Fruit fly (Drosophila melanogaster) whole organism, embryonic: ENCODE data around the gene CG31178.

ENCODE experiments used
- Abd-B ChIP-seq: fragments of 200-800 bp; sonication (Bioruptor generic); optimal IDR thresholded peaks from 2 replicates; lab custom pipeline; 2018; ENCODE audit warnings: missing biosample characterization, mild to moderate bottlenecking, missing genetic modification characterization, moderate library complexity
- Atf-2 ChIP-seq: fragments of 200-800 bp; sonication (Bioruptor generic); optimal IDR thresholded peaks from 2 replicates; lab custom pipeline; 2016; ENCODE audit warnings: missing biosample characterization, missing genetic modification characterization
- CG12391 ChIP-seq: fragments of 200-800 bp; sonication (Bioruptor generic); optimal IDR thresholded peaks from 3 replicates; lab custom pipeline; 2018; ENCODE audit warnings: missing biosample characterization, mild to moderate bottlenecking, missing genetic modification characterization, moderate library complexity
- CG12659 ChIP-seq: fragments of 200-800 bp; sonication (Bioruptor generic); optimal IDR thresholded peaks from 3 replicates; lab custom pipeline; 2017; ENCODE audit warnings: mild to moderate bottlenecking, missing biosample characterization, missing genetic modification reagents, missing genetic modification characterization
- CG15073 ChIP-seq: fragments of 200-800 bp; sonication (Bioruptor generic); optimal IDR thresholded peaks from 2 replicates; lab custom pipeline; 2016; ENCODE audit warnings: missing biosample characterization, missing genetic modification characterization
- CG1792 ChIP-seq: fragments of 200-800 bp; sonication (Bioruptor generic); optimal IDR thresholded peaks from 2 replicates; lab custom pipeline; 2016; ENCODE audit warnings: missing biosample characterization, missing genetic modification characterization
- CG2202 ChIP-seq: fragments of 200-800 bp; sonication (Bioruptor generic); optimal IDR thresholded peaks from 2 replicates; lab custom pipeline; 2018; ENCODE audit warnings: missing biosample characterization, mild to moderate bottlenecking, missing genetic modification characterization
- CG32532 ChIP-seq: fragments of 200-800 bp; sonication (Bioruptor generic); IDR thresholded peaks from 2 replicates; pipeline ENCODE4 v1.3.6; 2022; ENCODE audit warnings: missing biosample characterization, missing genetic modification characterization
- CG3281 ChIP-seq: fragments of 200-800 bp; sonication (Bioruptor generic); optimal IDR thresholded peaks from 3 replicates; lab custom pipeline; 2017; ENCODE audit warnings: missing biosample characterization, mild to moderate bottlenecking, missing genetic modification characterization
- CG3995 ChIP-seq: fragments of 200-800 bp; sonication (Bioruptor generic); optimal IDR thresholded peaks from 3 replicates; lab custom pipeline; 2016; ENCODE audit warnings: missing biosample characterization, missing genetic modification characterization
- CG4404 ChIP-seq: fragments of 200-800 bp; sonication (Bioruptor generic); IDR thresholded peaks from 2 replicates; pipeline ENCODE4 v1.3.6; 2022; ENCODE audit warnings: missing biosample characterization, missing genetic modification characterization
- CG7556 ChIP-seq: fragments of 200-800 bp; sonication (Bioruptor generic); optimal IDR thresholded peaks from 2 replicates; lab custom pipeline; 2017; ENCODE audit warnings: missing biosample characterization, mild to moderate bottlenecking, missing genetic modification characterization
- CG8290 ChIP-seq, 3 experiments: fragments of 200-800 bp; sonication (Bioruptor generic); optimal IDR thresholded peaks; 2 replicates each; lab custom pipeline; 2016 to 2019; ENCODE audit warnings: missing biosample characterization in 3 of 3, missing genetic modification characterization in 3 of 3, mild to moderate bottlenecking in 2 of 3, moderate library complexity in 1 of 3
- CG9215 ChIP-seq: fragments of 200-800 bp; sonication (Bioruptor generic); IDR thresholded peaks from 2 replicates; pipeline ENCODE4 v1.3.6; 2022; ENCODE audit warnings: missing biosample characterization, missing genetic modification characterization
- CG9609 ChIP-seq: fragments of 200-800 bp; sonication (Bioruptor generic); optimal IDR thresholded peaks from 3 replicates; lab custom pipeline; 2016; ENCODE audit warnings: missing biosample characterization, missing genetic modification characterization
- CG9876 ChIP-seq: fragments of 200-800 bp; sonication (Bioruptor generic); optimal IDR thresholded peaks from 2 replicates; lab custom pipeline; 2016; ENCODE audit warnings: missing biosample characterization, missing genetic modification characterization
- CrebB ChIP-seq: fragments of 200-800 bp; sonication (Bioruptor generic); optimal IDR thresholded peaks from 3 replicates; lab custom pipeline; 2018; ENCODE audit warnings: missing biosample characterization, mild to moderate bottlenecking, missing genetic modification characterization
- D19B ChIP-seq: fragments of 200-800 bp; sonication (Bioruptor generic); optimal IDR thresholded peaks from 2 replicates; lab custom pipeline; 2017; ENCODE audit warnings: missing biosample characterization, mild to moderate bottlenecking, missing genetic modification characterization
- Dek ChIP-seq: fragments of 200-800 bp; sonication (Bioruptor generic); optimal IDR thresholded peaks from 3 replicates; lab custom pipeline; 2019; ENCODE audit warnings: missing biosample characterization, mild to moderate bottlenecking, missing genetic modification characterization, moderate library complexity
- GATAe ChIP-seq: fragments of 200-800 bp; sonication (Bioruptor generic); conservative IDR thresholded peaks from 2 replicates; pipeline ENCODE4 v1.3.6; 2022; ENCODE audit warnings: missing biosample characterization, missing genetic modification characterization
- Gsc ChIP-seq: fragments of 200-800 bp; sonication (Bioruptor generic); IDR thresholded peaks from 2 replicates; pipeline ENCODE4 v1.3.6; 2022; ENCODE audit warnings: missing biosample characterization, missing genetic modification characterization
- HmgZ ChIP-seq: fragments of 200-800 bp; sonication (Bioruptor generic); optimal IDR thresholded peaks from 2 replicates; lab custom pipeline; 2018; ENCODE audit warnings: missing biosample characterization, mild to moderate bottlenecking, missing genetic modification characterization
- Hr39 ChIP-seq: fragments of >200 bp; optimal IDR thresholded peaks from 2 replicates; lab custom pipeline; 2017
- Max ChIP-seq: fragments of 200-800 bp; sonication (Bioruptor generic); optimal IDR thresholded peaks from 2 replicates; lab custom pipeline; 2016; ENCODE audit warnings: missing biosample characterization, mild to moderate bottlenecking, missing genetic modification characterization
- NC2α ChIP-seq: fragments of 200-800 bp; sonication (Bioruptor generic); optimal IDR thresholded peaks from 2 replicates; lab custom pipeline; 2016; ENCODE audit warnings: missing biosample characterization, missing genetic modification characterization
- Opbp ChIP-seq: fragments of 200-800 bp; sonication (Bioruptor generic); IDR thresholded peaks from 3 replicates; pipeline ENCODE4 v1.3.6; 2022; ENCODE audit warnings: missing biosample characterization, missing genetic modification characterization; ENCODE audit not compliant: partially characterized antibody
- Rx ChIP-seq: fragments of 200-800 bp; sonication (Bioruptor generic); IDR thresholded peaks from 2 replicates; pipeline ENCODE4 v1.3.6; 2022; ENCODE audit warnings: missing biosample characterization, missing genetic modification characterization
- Sin3A ChIP-seq: fragments of >200 bp; optimal IDR thresholded peaks from 2 replicates; lab custom pipeline; 2018
- Sox102F ChIP-seq: fragments of 200-800 bp; sonication (Bioruptor generic); optimal IDR thresholded peaks from 2 replicates; lab custom pipeline; 2018; ENCODE audit warnings: missing biosample characterization, mild to moderate bottlenecking, missing genetic modification characterization, moderate library complexity
- Trl ChIP-seq, 3 experiments: fragments of >200 bp in 2 of 3; fragments of 200-800 bp in 1 of 3; sonication (Bioruptor generic) in 1 of 3; optimal IDR thresholded peaks; 2 replicates in 1 of 3; 3 replicates in 2 of 3; lab custom pipeline; 2016 to 2017; ENCODE audit warnings: missing biosample characterization in 1 of 3, missing genetic modification characterization in 1 of 3
- ab ChIP-seq: fragments of 200-800 bp; sonication (Bioruptor generic); optimal IDR thresholded peaks from 2 replicates; lab custom pipeline; 2016; ENCODE audit warnings: missing biosample characterization, missing genetic modification characterization
- bigmax ChIP-seq: fragments of 200-800 bp; sonication (Bioruptor generic); optimal IDR thresholded peaks from 2 replicates; lab custom pipeline; 2018; ENCODE audit warnings: missing biosample characterization, mild to moderate bottlenecking, missing genetic modification characterization
- br ChIP-seq: fragments of >200 bp; optimal IDR thresholded peaks from 2 replicates; lab custom pipeline; 2017
- cad ChIP-seq: fragments of >200 bp; optimal IDR thresholded peaks from 2 replicates; lab custom pipeline; 2017; ENCODE audit warnings: missing biosample characterization, missing genetic modification characterization
- chm ChIP-seq: fragments of 200-800 bp; sonication (Bioruptor generic); IDR thresholded peaks from 2 replicates; pipeline ENCODE4 v1.3.6; 2022; ENCODE audit warnings: missing biosample characterization, missing genetic modification characterization
- ci ChIP-seq: fragments of 200-800 bp; sonication (Bioruptor generic); IDR thresholded peaks from 3 replicates; pipeline ENCODE4 v1.3.6; 2022; ENCODE audit warnings: missing biosample characterization, missing genetic modification characterization
- corto ChIP-seq: fragments of 200-800 bp; sonication (Bioruptor generic); optimal IDR thresholded peaks from 2 replicates; lab custom pipeline; 2016; ENCODE audit warnings: missing biosample characterization, mild to moderate bottlenecking, missing genetic modification characterization, moderate library complexity
- croc ChIP-seq: fragments of 200-800 bp; sonication (Bioruptor generic); conservative IDR thresholded peaks from 3 replicates; pipeline ENCODE4 v1.3.6; 2022; ENCODE audit warnings: missing biosample characterization, missing genetic modification characterization
- cwo ChIP-seq: fragments of 200-800 bp; sonication (Bioruptor generic); optimal IDR thresholded peaks from 3 replicates; lab custom pipeline; 2017; ENCODE audit warnings: missing biosample characterization, missing genetic modification characterization, mild to moderate bottlenecking, moderate library complexity, missing genetic modification reagents
- dimm ChIP-seq: fragments of 200-800 bp; sonication (Bioruptor generic); IDR thresholded peaks from 2 replicates; pipeline ENCODE4 v1.3.6; 2022; ENCODE audit warnings: missing biosample characterization, missing genetic modification characterization
- fd64A ChIP-seq: fragments of 200-800 bp; sonication (Bioruptor generic); optimal IDR thresholded peaks from 3 replicates; lab custom pipeline; 2018; ENCODE audit warnings: missing biosample characterization, mild to moderate bottlenecking, missing genetic modification characterization
- gem ChIP-seq: fragments of 200-800 bp; sonication (Bioruptor generic); optimal IDR thresholded peaks from 2 replicates; lab custom pipeline; 2019; ENCODE audit warnings: missing biosample characterization, mild to moderate bottlenecking, missing genetic modification characterization, moderate library complexity
- gfzf ChIP-seq: fragments of 200-800 bp; sonication (Bioruptor generic); optimal IDR thresholded peaks from 2 replicates; lab custom pipeline; 2016; ENCODE audit warnings: missing biosample characterization, mild to moderate bottlenecking, missing genetic modification characterization, moderate library complexity
- p53 ChIP-seq: fragments of 200-800 bp; sonication (Bioruptor generic); optimal IDR thresholded peaks from 2 replicates; lab custom pipeline; 2016; ENCODE audit warnings: missing biosample characterization, missing genetic modification characterization
- pfk ChIP-seq: fragments of 200-800 bp; sonication (Bioruptor generic); optimal IDR thresholded peaks from 2 replicates; lab custom pipeline; 2018; ENCODE audit warnings: missing biosample characterization, mild to moderate bottlenecking, missing genetic modification characterization, moderate library complexity
- prd ChIP-seq, 3 experiments: fragments of >200 bp in 2 of 3; fragments of 200-800 bp in 1 of 3; sonication (Bioruptor generic) in 1 of 3; optimal IDR thresholded peaks in 2 of 3; IDR thresholded peaks in 1 of 3; 2 replicates in 2 of 3; 3 replicates in 1 of 3; pipeline versions ENCODE4 v1.3.6 to Lab custom; 2017 to 2022; ENCODE audit warnings: missing biosample characterization in 1 of 3, missing genetic modification characterization in 1 of 3
- pros ChIP-seq: fragments of 200-800 bp; sonication (Bioruptor generic); optimal IDR thresholded peaks from 3 replicates; lab custom pipeline; 2019; ENCODE audit warnings: missing biosample characterization, mild to moderate bottlenecking, missing genetic modification characterization, moderate library complexity
- psq ChIP-seq: fragments of 200-800 bp; sonication (Bioruptor generic); optimal IDR thresholded peaks from 2 replicates; lab custom pipeline; 2017; ENCODE audit warnings: missing biosample characterization, missing genetic modification characterization
- sob ChIP-seq: fragments of 200-800 bp; sonication (Bioruptor generic); IDR thresholded peaks from 2 replicates; pipeline ENCODE4 v1.3.6; 2022; ENCODE audit warnings: missing biosample characterization, missing genetic modification characterization
- tgo ChIP-seq: fragments of 200-800 bp; sonication (Bioruptor generic); IDR thresholded peaks from 3 replicates; pipeline ENCODE4 v1.3.6; 2022; ENCODE audit warnings: missing biosample characterization, missing genetic modification characterization
- vnd ChIP-seq: fragments of 200-800 bp; sonication (Bioruptor generic); IDR thresholded peaks from 3 replicates; pipeline ENCODE4 v1.3.6; 2022; ENCODE audit warnings: missing biosample characterization, missing genetic modification characterization; ENCODE audit not compliant: partially characterized antibody
- yki ChIP-seq: fragments of >200 bp; optimal IDR thresholded peaks from 3 replicates; lab custom pipeline; 2018

Gene CG31178

dm6 chr3R:21887588-21888007 lies 14.1 kb downstream of the CG31178 start (continued):
- no peak for TF ChIP-seq cwo (GFP tag; lab: Kevin White, UChicago)
- no peak for TF ChIP-seq CG3281
- no peak for TF ChIP-seq CG8290 (GFP tag; optimal IDR thresholded peaks at IDR 0.05; lab: Kevin White, UChicago)
- no peak for TF ChIP-seq CG8290 (tag; optimal IDR thresholded peaks at IDR 0.05; lab: Kevin White, UChicago)
- no peak for TF ChIP-seq sob (GFP tag; lab: Robert Waterston, UW)
- TF ChIP-seq corto (GFP tag; lab: Kevin White, UChicago), result no peak
- TF ChIP-seq pros, result no peak
- peak; percentile 46; the same call in 1 of the 2 replicates for TF ChIP-seq Rx (GFP tag; lab: Robert Waterston, UW)
- no peak for TF ChIP-seq Sin3A (lab: Kevin White, UChicago)
- TF ChIP-seq CG12391 (tag; lab: Kevin White, UChicago), result peak; percentile 31
- no peak for TF ChIP-seq Dek (tag; lab: Kevin White, UChicago)
- TF ChIP-seq yki (lab: Kevin White, UChicago), result no peak
- no peak for TF ChIP-seq Hr39 (lab: Kevin White, UChicago)
- TF ChIP-seq CG3995 (GFP tag; lab: Kevin White, UChicago), result no peak
- no peak for TF ChIP-seq CG1792 (GFP tag; lab: Kevin White, UChicago)
- TF ChIP-seq dimm (GFP tag; lab: Robert Waterston, UW), result no peak
- no peak; the same call in 1 of the 2 replicates for TF ChIP-seq CG9215
- no peak for TF ChIP-seq chm (GFP tag; lab: Robert Waterston, UW)
- no peak for TF ChIP-seq p53 (GFP tag; lab: Kevin White, UChicago)
- TF ChIP-seq ab (GFP tag; lab: Kevin White, UChicago), result no peak
- no peak for TF ChIP-seq br
- no peak for TF ChIP-seq D19B
- no peak for TF ChIP-seq Max
- TF ChIP-seq CG4404 (GFP tag; lab: Robert Waterston, UW), result peak; percentile 25; the same call in 1 of the 2 replicates
- no peak for TF ChIP-seq ci (GFP tag; lab: Robert Waterston, UW)
- no peak for TF ChIP-seq GATAe (GFP tag; lab: Robert Waterston, UW)
- no peak for TF ChIP-seq fd64A (GFP tag; lab: Kevin White, UChicago)
- no peak for TF ChIP-seq Gsc (GFP tag; lab: Robert Waterston, UW)
- TF ChIP-seq Trl (optimal IDR thresholded peaks at IDR 0.05; lab: Kevin White, UChicago), result no peak
- no peak for TF ChIP-seq Trl (GFP tag; optimal IDR thresholded peaks at IDR 0.05; lab: Kevin White, UChicago)
- TF ChIP-seq CG12659 (GFP tag; lab: Kevin White, UChicago), result no peak
- TF ChIP-seq prd (optimal IDR thresholded peaks at IDR 0.05; lab: Kevin White, UChicago), result no peak
- peak; percentile 67 for TF ChIP-seq prd (GFP tag; IDR thresholded peaks at IDR 0.05; lab: Robert Waterston, UW)
- TF ChIP-seq CG15073 (GFP tag; lab: Kevin White, UChicago), result no peak
- peak; percentile 36 for TF ChIP-seq gem
- TF ChIP-seq CG9876 (GFP tag; lab: Kevin White, UChicago), result no peak
- TF ChIP-seq HmgZ (tag; lab: Kevin White, UChicago), result no peak
- peak; percentile 35; the same call in 1 of the 3 replicates for TF ChIP-seq croc
- no peak for TF ChIP-seq Abd-B (GFP tag; lab: Kevin White, UChicago)
- no peak for TF ChIP-seq psq
- no peak for TF ChIP-seq Opbp
- TF ChIP-seq CG2202, result no peak
- TF ChIP-seq Atf-2 (GFP tag; lab: Kevin White, UChicago), result no peak
- TF ChIP-seq CG32532, result no peak
- TF ChIP-seq vnd (GFP tag; lab: Robert Waterston, UW), result no peak
- no peak for TF ChIP-seq Sox102F (GFP tag; lab: Kevin White, UChicago)
- peak; percentile 50 for TF ChIP-seq CG7556
- TF ChIP-seq tgo (GFP tag; lab: Robert Waterston, UW), result peak; percentile 36; the same call in 1 of the 3 replicates
- TF ChIP-seq bigmax, result no peak
- TF ChIP-seq NC2α (GFP tag; lab: Kevin White, UChicago), result no peak
- TF ChIP-seq CG9609, result no peak
- TF ChIP-seq gfzf, result no peak
- TF ChIP-seq CrebB, result no peak
- no peak for TF ChIP-seq pfk (GFP tag; lab: Kevin White, UChicago)
- TF ChIP-seq cad (GFP tag; lab: Kevin White, UChicago), result no peak
